Worm (Caenorhabditis elegans) whole organism, midembryonic: ENCODE results near the gene F39C12.1.
A peak's percentile ranks its signal among the peaks of the same experiment; 100 is the strongest.

Experiments used
- T22C8.4 ChIP-seq: fragments of 200-800 bp; sonication (Bioruptor generic); IDR thresholded peaks from 2 replicates; pipeline ENCODE4 v1.3.6; 2022; ENCODE audit warnings: missing genetic modification characterization, missing compliant biosample characterization
- cog-1 ChIP-seq: sonication (generic microtip); optimal IDR thresholded peaks from 2 replicates; lab custom pipeline; 2016; ENCODE audit warnings: missing genetic modification characterization, missing compliant biosample characterization
- flt-1 ChIP-seq: fragments of 200-800 bp; sonication (Bioruptor generic); IDR thresholded peaks from 2 replicates; pipeline ENCODE4 v1.3.6; 2022; ENCODE audit warnings: missing genetic modification characterization, missing compliant biosample characterization
- klf-2 ChIP-seq: fragments of 200-800 bp; sonication (Bioruptor generic); conservative IDR thresholded peaks from 2 replicates; pipeline ENCODE4 v1.3.6; 2022; ENCODE audit warnings: missing genetic modification reagents, missing genetic modification characterization, missing compliant biosample characterization
- med-1 ChIP-seq: sonication (generic microtip); optimal IDR thresholded peaks from 2 replicates; lab custom pipeline; 2017; ENCODE audit warnings: missing genetic modification characterization, mild to moderate bottlenecking, missing compliant biosample characterization, antibody characterized with exemption, missing genetic modification reagents; ENCODE audit not compliant: insufficient read depth
- ref-1 ChIP-seq: fragments of 200-800 bp; sonication (Bioruptor generic); conservative IDR thresholded peaks from 2 replicates; pipeline ENCODE4 v1.3.6; 2022; ENCODE audit warnings: missing genetic modification reagents, missing genetic modification characterization, missing compliant biosample characterization
- tab-1 ChIP-seq: fragments of 200-800 bp; sonication (Bioruptor generic); IDR thresholded peaks from 2 replicates; pipeline ENCODE4 v1.3.6; 2022; ENCODE audit warnings: missing genetic modification characterization, missing compliant biosample characterization
- ztf-23 ChIP-seq: fragments of 200-800 bp; sonication (Bioruptor generic); IDR thresholded peaks from 2 replicates; pipeline ENCODE4 v1.3.6; 2022; ENCODE audit warnings: missing genetic modification reagents, missing genetic modification characterization, missing compliant biosample characterization
- ztf-29 ChIP-seq: fragments of 200-800 bp; sonication (Bioruptor generic); IDR thresholded peaks from 2 replicates; pipeline ENCODE4 v1.3.6; 2022; ENCODE audit warnings: missing genetic modification reagents, missing genetic modification characterization, missing compliant biosample characterization

The F39C12.1 gene

DNA sequence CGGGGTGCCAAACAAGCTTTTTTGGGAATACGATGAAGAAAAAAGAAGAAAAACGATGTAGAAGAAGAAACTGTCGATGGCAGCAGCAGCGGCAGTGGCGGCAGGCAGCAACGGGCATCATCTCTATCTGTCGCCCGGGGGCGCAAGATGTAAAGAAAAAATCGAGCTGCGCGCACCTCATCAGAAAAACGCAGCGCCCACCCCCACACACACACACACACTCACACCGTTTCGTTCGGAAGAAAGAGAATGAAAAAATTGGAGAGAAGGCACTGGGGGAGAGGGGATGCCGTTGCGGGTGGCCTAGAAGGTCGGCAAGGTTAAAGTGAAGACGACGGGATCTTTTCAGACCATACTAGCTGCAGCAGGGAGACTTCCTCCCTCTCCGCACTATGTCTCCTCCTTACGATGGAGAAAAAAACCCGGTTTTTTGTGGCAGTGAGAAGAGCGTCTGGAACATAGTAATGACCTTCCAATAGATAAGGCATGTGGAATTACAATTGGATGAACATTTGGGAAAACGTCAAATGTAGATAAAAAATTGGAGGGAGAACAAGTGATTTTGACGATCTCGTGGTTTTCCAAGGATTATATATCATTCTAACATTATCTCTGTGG lies 39.8 kb downstream of the F39C12.1 start:
- TF ChIP-seq tab-1 (no peak), flt-1 (GFP tag; lab: Robert Waterston, UW) (no peak), ztf-23 (GFP tag; lab: Robert Waterston, UW) (no peak), T22C8.4 (GFP tag; lab: Robert Waterston, UW) (no peak), med-1 (no peak), ref-1 (GFP tag; lab: Robert Waterston, UW) (no peak), ztf-29 (GFP tag; lab: Robert Waterston, UW) (no peak), cog-1 (tag; lab: Kevin White, UChicago) (no peak), klf-2 (no peak)

DNA sequence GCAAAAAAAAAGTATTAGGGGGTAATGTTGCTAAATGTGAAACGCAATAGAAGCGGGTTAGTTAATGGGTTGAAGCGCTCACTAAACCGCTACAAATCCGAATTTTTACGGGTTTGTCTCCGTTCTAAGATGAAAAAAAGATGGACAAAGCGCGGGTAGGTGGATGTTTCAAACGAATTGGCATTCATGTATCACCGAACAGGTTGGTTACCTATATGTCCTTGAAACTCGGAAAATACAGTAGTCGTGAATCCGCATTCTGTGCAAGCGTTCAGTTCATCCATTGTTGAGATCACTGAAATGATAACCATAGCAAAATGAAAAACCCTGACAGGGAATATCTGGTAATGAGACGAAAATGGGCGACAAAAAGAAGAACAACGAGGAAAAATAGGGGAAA lies 41.8 kb downstream of the F39C12.1 start, which contains the start of gene ztf-16:
ztf-16 (minus strand) TSS at position 299 of the 400 bp plus-strand sequence.
- no peak for TF ChIP-seq ref-1 (GFP tag; lab: Robert Waterston, UW)
- TF ChIP-seq flt-1 (GFP tag; lab: Robert Waterston, UW): no peak
- no peak for TF ChIP-seq klf-2
- TF ChIP-seq T22C8.4 (GFP tag; lab: Robert Waterston, UW): no peak
- no peak for TF ChIP-seq tab-1
- no peak for TF ChIP-seq med-1
- TF ChIP-seq ztf-29 (GFP tag; lab: Robert Waterston, UW): no peak
- no peak for TF ChIP-seq cog-1 (tag; lab: Kevin White, UChicago)
- no peak for TF ChIP-seq ztf-23 (GFP tag; lab: Robert Waterston, UW)

DNA sequence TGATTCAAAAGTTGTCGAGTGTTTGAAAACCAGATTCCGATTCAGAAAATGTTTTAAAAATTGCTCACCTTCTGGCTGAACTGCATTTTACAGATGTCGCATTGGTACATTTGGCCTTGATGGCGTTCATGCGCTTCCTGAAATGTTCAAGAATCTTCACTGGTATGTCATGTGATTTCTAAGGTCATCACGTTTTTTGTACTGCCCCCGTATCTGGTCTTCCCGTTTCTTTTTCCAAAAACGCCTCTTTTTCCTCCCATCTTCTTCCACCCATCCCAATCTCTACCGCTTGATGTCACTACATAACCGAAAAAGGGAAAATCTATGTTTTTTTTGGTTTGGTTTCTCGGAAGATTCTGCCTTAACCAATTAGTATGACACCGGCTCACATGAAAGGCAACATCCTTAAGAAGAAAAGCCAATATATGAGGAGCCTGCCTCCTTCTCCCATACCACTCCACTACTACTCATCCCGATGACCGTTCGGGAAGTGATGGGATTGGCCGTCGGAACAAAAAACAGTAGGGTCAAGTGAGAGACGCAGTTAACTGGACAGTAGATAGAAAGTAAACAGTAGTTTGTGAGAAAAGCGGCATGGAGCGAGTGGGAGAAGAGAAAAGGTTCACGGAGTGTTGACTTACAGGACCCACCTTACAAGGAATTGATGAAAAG lies 43.1 kb downstream of the F39C12.1 start:
- TF ChIP-seq T22C8.4 (GFP tag; lab: Robert Waterston, UW): no peak
- no peak for TF ChIP-seq cog-1 (tag; lab: Kevin White, UChicago)
- peak; percentile 18; the same call in 1 of the 2 replicates for TF ChIP-seq flt-1 (GFP tag; lab: Robert Waterston, UW)

DNA sequence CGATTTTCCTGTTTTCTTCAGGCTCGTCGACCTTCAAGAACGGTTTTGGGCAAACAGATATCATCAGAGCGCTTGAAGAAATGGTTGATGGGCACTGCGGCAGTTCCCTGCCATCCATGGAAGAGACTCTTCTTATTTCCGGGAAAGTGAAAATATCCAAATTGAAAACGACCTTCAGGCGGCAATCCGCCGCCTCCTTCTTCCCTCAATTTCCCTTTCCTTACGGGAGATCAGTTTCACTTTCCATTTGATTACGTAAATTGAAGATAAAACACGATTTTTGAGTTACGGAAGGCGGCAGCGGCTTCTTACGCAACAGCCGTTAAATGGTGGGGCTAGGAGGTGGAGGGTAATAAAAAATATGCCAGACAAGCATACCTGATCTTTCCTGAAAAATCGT lies 43.8 kb downstream of the F39C12.1 start:
- TF ChIP-seq flt-1 (GFP tag; lab: Robert Waterston, UW) (no peak), cog-1 (tag; lab: Kevin White, UChicago) (peak; percentile 19)

- TF ChIP-seq flt-1 (GFP tag; lab: Robert Waterston, UW): no peak
- TF ChIP-seq klf-2: no peak
- no peak for TF ChIP-seq T22C8.4 (GFP tag; lab: Robert Waterston, UW)
- no peak for TF ChIP-seq ztf-23 (GFP tag; lab: Robert Waterston, UW)
- no peak for TF ChIP-seq med-1
- no peak for TF ChIP-seq tab-1
- no peak for TF ChIP-seq ref-1 (GFP tag; lab: Robert Waterston, UW)
- TF ChIP-seq cog-1 (tag; lab: Kevin White, UChicago): no peak
- no peak for TF ChIP-seq ztf-29 (GFP tag; lab: Robert Waterston, UW)
These were observed 44.3 kb downstream of the F39C12.1 start for ce11 chrX:4808737-4809136.

DNA sequence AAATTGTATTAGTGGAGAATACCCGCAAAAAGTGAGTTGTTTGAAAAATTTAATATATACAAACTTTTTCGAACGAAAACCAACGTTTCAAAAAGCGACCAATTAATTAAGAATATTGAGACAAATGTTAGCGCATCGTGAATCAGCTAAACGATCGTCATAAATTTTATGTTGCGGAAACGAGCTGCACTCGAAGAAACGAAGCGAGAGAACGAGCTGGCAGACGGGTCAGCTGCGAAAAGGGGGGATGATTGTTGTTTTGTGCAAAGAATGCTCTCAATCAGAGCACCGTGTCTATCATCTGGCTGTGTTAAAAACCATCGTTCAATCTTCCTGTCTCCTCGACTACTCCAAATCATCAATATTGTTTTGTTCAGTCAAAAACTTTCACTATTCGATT lies 49.1 kb downstream of the F39C12.1 start:
- TF ChIP-seq klf-2 (no peak), cog-1 (tag; lab: Kevin White, UChicago) (no peak), ref-1 (GFP tag; lab: Robert Waterston, UW) (no peak), ztf-23 (GFP tag; lab: Robert Waterston, UW) (no peak), med-1 (no peak), ztf-29 (GFP tag; lab: Robert Waterston, UW) (no peak), tab-1 (no peak), flt-1 (GFP tag; lab: Robert Waterston, UW) (no peak), T22C8.4 (GFP tag; lab: Robert Waterston, UW) (no peak)

DNA sequence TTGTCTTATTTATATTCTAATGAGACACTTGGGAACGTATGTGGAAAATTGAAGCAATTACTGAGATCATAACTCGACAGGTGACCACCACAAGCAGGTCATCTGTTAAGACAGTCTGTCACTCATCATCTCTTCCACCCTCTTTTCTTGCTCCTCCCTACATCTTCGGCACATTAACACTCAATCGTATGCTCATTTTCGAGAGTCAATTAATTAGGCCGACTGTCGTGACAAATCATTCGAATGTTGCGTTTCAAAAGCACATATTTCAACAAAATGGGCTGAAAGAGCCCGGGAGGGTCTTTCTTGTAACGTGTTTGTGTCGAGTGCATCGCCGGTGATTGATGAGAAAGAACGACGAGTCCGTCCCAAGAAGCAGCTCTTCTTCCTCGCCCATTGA lies 50.7 kb downstream of the F39C12.1 start:
- no peak for TF ChIP-seq T22C8.4 (GFP tag; lab: Robert Waterston, UW)
- TF ChIP-seq ref-1 (GFP tag; lab: Robert Waterston, UW): no peak
- TF ChIP-seq klf-2: no peak
- TF ChIP-seq cog-1 (tag; lab: Kevin White, UChicago): no peak
- no peak for TF ChIP-seq med-1
- no peak; the same call in 1 of the 2 replicates for TF ChIP-seq ztf-23 (GFP tag; lab: Robert Waterston, UW)
- no peak for TF ChIP-seq tab-1
- TF ChIP-seq flt-1 (GFP tag; lab: Robert Waterston, UW): no peak
- no peak for TF ChIP-seq ztf-29 (GFP tag; lab: Robert Waterston, UW)

DNA sequence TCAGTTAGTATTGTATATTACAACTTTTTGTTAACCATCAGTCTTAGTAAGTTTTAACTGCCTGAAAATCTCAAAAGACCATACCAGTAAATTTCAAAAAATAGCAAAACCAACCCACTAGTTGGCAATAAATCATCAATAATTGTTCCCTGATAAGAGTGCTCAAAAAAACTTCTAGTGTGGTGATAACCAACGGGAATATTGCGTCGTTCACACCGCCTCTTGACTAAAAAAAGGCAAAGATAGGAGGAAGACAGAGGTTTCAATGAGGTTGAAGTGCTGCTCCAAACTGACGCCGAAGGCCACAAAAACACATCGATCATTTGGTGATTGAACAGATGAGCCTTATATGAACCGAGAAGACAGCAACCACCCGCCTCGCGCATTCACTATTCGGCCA lies 52.1 kb downstream of the F39C12.1 start:
- TF ChIP-seq tab-1 (no peak), flt-1 (GFP tag; lab: Robert Waterston, UW) (no peak), T22C8.4 (GFP tag; lab: Robert Waterston, UW) (no peak), ref-1 (GFP tag; lab: Robert Waterston, UW) (no peak), cog-1 (tag; lab: Kevin White, UChicago) (no peak), klf-2 (no peak)

DNA sequence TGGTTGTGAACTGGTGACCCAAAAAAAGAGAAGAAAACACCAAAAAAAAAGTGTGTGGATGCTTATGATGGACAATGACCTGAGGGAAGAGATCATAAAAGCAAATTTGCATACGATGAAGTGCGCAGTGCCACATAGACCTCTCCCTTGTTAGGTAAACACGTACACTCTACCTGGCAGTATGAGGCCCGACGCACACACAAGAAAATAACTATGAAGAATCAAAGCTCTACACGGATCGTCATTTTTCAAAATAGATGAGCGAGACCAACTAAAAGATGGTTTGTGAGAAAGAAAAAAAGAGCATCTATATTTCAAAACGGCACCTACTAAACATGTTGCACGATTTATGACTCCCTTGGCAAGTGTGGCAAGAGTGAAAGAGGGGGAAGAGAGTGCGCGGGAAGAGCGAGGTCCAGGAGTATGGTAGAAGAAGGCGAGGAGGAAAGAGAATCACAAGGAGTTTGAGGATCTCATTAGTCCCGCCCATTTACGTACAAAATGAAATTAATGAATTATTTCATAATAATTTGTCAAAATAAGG lies 52.8 kb downstream of the F39C12.1 start, which contains the start of gene mig-13:
mig-13 (minus strand) TSS at position 51 of the 544 bp plus-strand sequence.
- TF ChIP-seq T22C8.4 (GFP tag; lab: Robert Waterston, UW) (no peak), ref-1 (GFP tag; lab: Robert Waterston, UW) (no peak), med-1 (no peak), cog-1 (tag; lab: Kevin White, UChicago) (no peak), klf-2 (no peak), flt-1 (GFP tag; lab: Robert Waterston, UW) (no peak), ztf-29 (GFP tag; lab: Robert Waterston, UW) (no peak), ztf-23 (GFP tag; lab: Robert Waterston, UW) (no peak), tab-1 (no peak)

- TF ChIP-seq cog-1 (tag; lab: Kevin White, UChicago) (no peak), ref-1 (GFP tag; lab: Robert Waterston, UW) (no peak), ztf-29 (GFP tag; lab: Robert Waterston, UW) (no peak), ztf-23 (GFP tag; lab: Robert Waterston, UW) (no peak), tab-1 (no peak), med-1 (no peak), klf-2 (no peak), flt-1 (GFP tag; lab: Robert Waterston, UW) (no peak), T22C8.4 (GFP tag; lab: Robert Waterston, UW) (no peak)
These were observed 57.7 kb downstream of the F39C12.1 start for ce11 chrX:4795329-4795728.
